Fruit fly (Drosophila melanogaster) whole organism, embryonic: ENCODE measurements around the gene Srpk79D.
A peak's percentile ranks its signal among the peaks of the same experiment; 100 is the strongest.

Experiments
- CG12071 ChIP-seq: fragments of 200-800 bp; sonication (Bioruptor generic); optimal IDR thresholded peaks from 3 replicates; lab custom pipeline; 2018; ENCODE audit warnings: missing biosample characterization, mild to moderate bottlenecking, missing genetic modification characterization
- CG12219 ChIP-seq: fragments of 200-800 bp; sonication (Bioruptor generic); optimal IDR thresholded peaks from 3 replicates; lab custom pipeline; 2018; ENCODE audit warnings: missing biosample characterization, mild to moderate bottlenecking, missing genetic modification characterization
- CG14860 ChIP-seq: fragments of 200-800 bp; sonication (Bioruptor generic); IDR thresholded peaks from 3 replicates; pipeline ENCODE4 v1.3.6; 2022; ENCODE audit warnings: missing biosample characterization, missing genetic modification characterization; ENCODE audit not compliant: partially characterized antibody
- CG14965 ChIP-seq: fragments of 200-800 bp; sonication (Bioruptor generic); optimal IDR thresholded peaks from 2 replicates; lab custom pipeline; 2016; ENCODE audit warnings: missing biosample characterization, missing genetic modification characterization, borderline replicate concordance
- CG15601 ChIP-seq: fragments of 200-800 bp; sonication (Bioruptor generic); optimal IDR thresholded peaks from 3 replicates; lab custom pipeline; 2019; ENCODE audit warnings: missing biosample characterization, mild to moderate bottlenecking, missing genetic modification characterization, moderate library complexity
- CG17829 ChIP-seq: fragments of 200-800 bp; optimal IDR thresholded peaks from 2 replicates; lab custom pipeline; 2019; ENCODE audit warnings: missing biosample characterization, mild to moderate bottlenecking, missing genetic modification characterization, moderate library complexity
- CG17912 ChIP-seq: fragments of 200-800 bp; sonication (Bioruptor generic); optimal IDR thresholded peaks from 2 replicates; lab custom pipeline; 2018; ENCODE audit warnings: missing biosample characterization, mild to moderate bottlenecking, missing genetic modification characterization
- CG31388 ChIP-seq: fragments of 200-800 bp; sonication (Bioruptor generic); optimal IDR thresholded peaks from 2 replicates; lab custom pipeline; 2016; ENCODE audit warnings: missing biosample characterization, missing genetic modification characterization
- CG3281 ChIP-seq: fragments of 200-800 bp; sonication (Bioruptor generic); optimal IDR thresholded peaks from 3 replicates; lab custom pipeline; 2017; ENCODE audit warnings: missing biosample characterization, mild to moderate bottlenecking, missing genetic modification characterization
- CG3407 ChIP-seq: fragments of 200-800 bp; sonication (Bioruptor generic); optimal IDR thresholded peaks from 2 replicates; lab custom pipeline; 2018; ENCODE audit warnings: missing biosample characterization, mild to moderate bottlenecking, missing genetic modification characterization
- CG6254 ChIP-seq: fragments of 200-800 bp; sonication (Bioruptor generic); optimal IDR thresholded peaks from 3 replicates; lab custom pipeline; 2017; ENCODE audit warnings: mild to moderate bottlenecking, missing biosample characterization, missing genetic modification reagents, missing genetic modification characterization
- CG8089 ChIP-seq: fragments of 200-800 bp; sonication (Bioruptor generic); optimal IDR thresholded peaks from 3 replicates; lab custom pipeline; 2016; ENCODE audit warnings: missing biosample characterization, missing genetic modification characterization
- CG9609 ChIP-seq: fragments of 200-800 bp; sonication (Bioruptor generic); optimal IDR thresholded peaks from 3 replicates; lab custom pipeline; 2016; ENCODE audit warnings: missing biosample characterization, missing genetic modification characterization
- Dad ChIP-seq: fragments of 200-800 bp; sonication (Bioruptor generic); optimal IDR thresholded peaks from 3 replicates; lab custom pipeline; 2016; ENCODE audit warnings: missing biosample characterization, missing genetic modification characterization
- Deaf1 ChIP-seq: fragments of 200-800 bp; optimal IDR thresholded peaks from 3 replicates; lab custom pipeline; 2019; ENCODE audit warnings: missing biosample characterization, mild to moderate bottlenecking, missing genetic modification characterization, moderate library complexity
- Dek ChIP-seq: fragments of 200-800 bp; sonication (Bioruptor generic); optimal IDR thresholded peaks from 3 replicates; lab custom pipeline; 2019; ENCODE audit warnings: missing biosample characterization, mild to moderate bottlenecking, missing genetic modification characterization, moderate library complexity
- E2f1 ChIP-seq: fragments of 200-800 bp; sonication (Bioruptor generic); IDR thresholded peaks from 2 replicates; pipeline ENCODE4 v1.3.6; 2022; ENCODE audit warnings: missing biosample characterization, missing genetic modification characterization
- Fer2 ChIP-seq: fragments of 200-800 bp; sonication (Bioruptor generic); optimal IDR thresholded peaks from 2 replicates; lab custom pipeline; 2018; ENCODE audit warnings: missing biosample characterization, mild to moderate bottlenecking, missing genetic modification characterization, moderate library complexity
- Med ChIP-seq: fragments of 200-800 bp; sonication (Bioruptor generic); peaks from one replicate; lab custom pipeline; 2016; ENCODE audit warnings: missing biosample characterization, missing genetic modification characterization, mild to moderate bottlenecking, inconsistent platforms, moderate library complexity
- NK7.1 ChIP-seq: fragments of 200-800 bp; sonication (Bioruptor generic); optimal IDR thresholded peaks from 3 replicates; lab custom pipeline; 2016; ENCODE audit warnings: missing biosample characterization, missing genetic modification characterization
- Side ChIP-seq: fragments of 200-800 bp; sonication (Bioruptor generic); optimal IDR thresholded peaks from 2 replicates; lab custom pipeline; 2016; ENCODE audit warnings: missing biosample characterization, missing genetic modification characterization
- Stat92E ChIP-seq, 3 experiments: fragments of >200 bp in 2 of 3; fragments of 200-800 bp in 1 of 3; sonication (Bioruptor generic) in 1 of 3; optimal IDR thresholded peaks; 2 replicates each; lab custom pipeline; 2017 to 2019; ENCODE audit warnings: missing biosample characterization in 3 of 3, missing genetic modification characterization in 3 of 3, mild to moderate bottlenecking in 1 of 3, moderate library complexity in 1 of 3
- Trl ChIP-seq, 3 experiments: fragments of >200 bp in 2 of 3; fragments of 200-800 bp in 1 of 3; sonication (Bioruptor generic) in 1 of 3; optimal IDR thresholded peaks; 2 replicates in 1 of 3; 3 replicates in 2 of 3; lab custom pipeline; 2016 to 2017; ENCODE audit warnings: missing biosample characterization in 1 of 3, missing genetic modification characterization in 1 of 3
- YL-1 ChIP-seq: fragments of 200-800 bp; sonication (Bioruptor generic); optimal IDR thresholded peaks from 3 replicates; lab custom pipeline; 2017; ENCODE audit warnings: missing biosample characterization, mild to moderate bottlenecking, missing genetic modification characterization
- abd-A ChIP-seq: fragments of 200-800 bp; sonication (Bioruptor generic); optimal IDR thresholded peaks from 3 replicates; lab custom pipeline; 2019; ENCODE audit warnings: missing biosample characterization, mild to moderate bottlenecking, missing genetic modification characterization, moderate library complexity
- bab2 ChIP-seq: fragments of 200-800 bp; sonication (Bioruptor generic); optimal IDR thresholded peaks from 2 replicates; lab custom pipeline; 2016; ENCODE audit warnings: missing biosample characterization, missing genetic modification characterization
- bcd ChIP-seq: fragments of 200-800 bp; sonication (Bioruptor generic); optimal IDR thresholded peaks from 2 replicates; lab custom pipeline; 2017; ENCODE audit warnings: missing biosample characterization, mild to moderate bottlenecking, missing genetic modification characterization
- chif ChIP-seq, 2 experiments: fragments of 200-800 bp; sonication (Bioruptor generic); optimal IDR thresholded peaks; 3 replicates each; lab custom pipeline; 2016; ENCODE audit warnings: missing biosample characterization in 2 of 2, missing genetic modification characterization in 2 of 2
- corto ChIP-seq: fragments of 200-800 bp; sonication (Bioruptor generic); optimal IDR thresholded peaks from 2 replicates; lab custom pipeline; 2016; ENCODE audit warnings: missing biosample characterization, mild to moderate bottlenecking, missing genetic modification characterization, moderate library complexity
- crp ChIP-seq, 2 experiments: fragments of 200-800 bp; sonication (Bioruptor generic); optimal IDR thresholded peaks; 2 replicates in 1 of 2; 3 replicates in 1 of 2; lab custom pipeline; 2017; ENCODE audit warnings: missing biosample characterization in 2 of 2, missing genetic modification characterization in 2 of 2, mild to moderate bottlenecking in 1 of 2, moderate library complexity in 1 of 2
- ewg ChIP-seq: fragments of 200-800 bp; sonication (Bioruptor generic); optimal IDR thresholded peaks from 3 replicates; lab custom pipeline; 2017; ENCODE audit warnings: mild to moderate bottlenecking, missing biosample characterization, missing genetic modification reagents, missing genetic modification characterization
- her ChIP-seq: fragments of 200-800 bp; sonication (Bioruptor generic); optimal IDR thresholded peaks from 2 replicates; lab custom pipeline; 2016; ENCODE audit warnings: missing biosample characterization, missing genetic modification characterization
- lab ChIP-seq: fragments of 200-800 bp; sonication (Bioruptor generic); optimal IDR thresholded peaks from 3 replicates; lab custom pipeline; 2017; ENCODE audit warnings: missing biosample characterization, missing genetic modification characterization, mild to moderate bottlenecking, moderate library complexity, missing genetic modification reagents
- luna ChIP-seq: fragments of 200-800 bp; sonication (Bioruptor generic); optimal IDR thresholded peaks from 2 replicates; lab custom pipeline; 2016; ENCODE audit warnings: missing biosample characterization, missing genetic modification characterization
- maf-S ChIP-seq: fragments of 200-800 bp; sonication (Bioruptor generic); optimal IDR thresholded peaks from 2 replicates; lab custom pipeline; 2016; ENCODE audit warnings: missing biosample characterization, missing genetic modification characterization
- org-1 ChIP-seq: fragments of 200-800 bp; sonication (Bioruptor generic); optimal IDR thresholded peaks from 2 replicates; lab custom pipeline; 2017; ENCODE audit warnings: missing biosample characterization, missing genetic modification characterization
- pita ChIP-seq: fragments of 200-800 bp; sonication (Bioruptor generic); optimal IDR thresholded peaks from 2 replicates; lab custom pipeline; 2017; ENCODE audit warnings: missing biosample characterization, mild to moderate bottlenecking, missing genetic modification characterization
- pros ChIP-seq: fragments of 200-800 bp; sonication (Bioruptor generic); optimal IDR thresholded peaks from 3 replicates; lab custom pipeline; 2019; ENCODE audit warnings: missing biosample characterization, mild to moderate bottlenecking, missing genetic modification characterization, moderate library complexity
- rib ChIP-seq: fragments of 200-800 bp; sonication (Bioruptor generic); IDR thresholded peaks from 2 replicates; pipeline ENCODE4 v1.3.6; 2022; ENCODE audit warnings: missing biosample characterization, missing genetic modification characterization
- sc ChIP-seq, 3 experiments: fragments of >200 bp in 2 of 3; fragments of 200-800 bp in 1 of 3; sonication (Bioruptor generic) in 1 of 3; optimal IDR thresholded peaks; 2 replicates in 2 of 3; 3 replicates in 1 of 3; lab custom pipeline; 2017; ENCODE audit warnings: mild to moderate bottlenecking in 1 of 3, missing biosample characterization in 1 of 3, missing genetic modification characterization in 1 of 3, missing genetic modification reagents in 1 of 3
- sd ChIP-seq: fragments of 200-800 bp; sonication (Bioruptor generic); optimal IDR thresholded peaks from 3 replicates; lab custom pipeline; 2018; ENCODE audit warnings: missing biosample characterization, mild to moderate bottlenecking, missing genetic modification characterization, moderate library complexity
- sim ChIP-seq: fragments of 200-800 bp; sonication (Bioruptor generic); IDR thresholded peaks from 2 replicates; pipeline ENCODE4 v1.3.6; 2022; ENCODE audit warnings: missing biosample characterization, missing genetic modification characterization
- slbo ChIP-seq: fragments of 200-800 bp; sonication (Bioruptor generic); IDR thresholded peaks from 2 replicates; pipeline ENCODE4 v1.3.6; 2022; ENCODE audit warnings: missing biosample characterization, missing genetic modification characterization
- so ChIP-seq: fragments of 200-800 bp; sonication (Bioruptor generic); IDR thresholded peaks from 3 replicates; pipeline ENCODE4 v1.3.6; 2022; ENCODE audit warnings: missing biosample characterization, missing genetic modification characterization
- ssp ChIP-seq: fragments of 200-800 bp; sonication (Bioruptor generic); IDR thresholded peaks from 2 replicates; pipeline ENCODE4 v1.3.6; 2022; ENCODE audit warnings: missing biosample characterization, missing genetic modification characterization
- stc ChIP-seq: fragments of 200-800 bp; sonication (Bioruptor generic); IDR thresholded peaks from 2 replicates; pipeline ENCODE4 v1.3.6; 2022; ENCODE audit warnings: missing biosample characterization, missing genetic modification characterization
- wor ChIP-seq: fragments of 200-800 bp; sonication (Bioruptor generic); IDR thresholded peaks from 2 replicates; pipeline ENCODE4 v1.3.6; 2022; ENCODE audit warnings: missing biosample characterization, missing genetic modification characterization

Srpk79D gene

DNA sequence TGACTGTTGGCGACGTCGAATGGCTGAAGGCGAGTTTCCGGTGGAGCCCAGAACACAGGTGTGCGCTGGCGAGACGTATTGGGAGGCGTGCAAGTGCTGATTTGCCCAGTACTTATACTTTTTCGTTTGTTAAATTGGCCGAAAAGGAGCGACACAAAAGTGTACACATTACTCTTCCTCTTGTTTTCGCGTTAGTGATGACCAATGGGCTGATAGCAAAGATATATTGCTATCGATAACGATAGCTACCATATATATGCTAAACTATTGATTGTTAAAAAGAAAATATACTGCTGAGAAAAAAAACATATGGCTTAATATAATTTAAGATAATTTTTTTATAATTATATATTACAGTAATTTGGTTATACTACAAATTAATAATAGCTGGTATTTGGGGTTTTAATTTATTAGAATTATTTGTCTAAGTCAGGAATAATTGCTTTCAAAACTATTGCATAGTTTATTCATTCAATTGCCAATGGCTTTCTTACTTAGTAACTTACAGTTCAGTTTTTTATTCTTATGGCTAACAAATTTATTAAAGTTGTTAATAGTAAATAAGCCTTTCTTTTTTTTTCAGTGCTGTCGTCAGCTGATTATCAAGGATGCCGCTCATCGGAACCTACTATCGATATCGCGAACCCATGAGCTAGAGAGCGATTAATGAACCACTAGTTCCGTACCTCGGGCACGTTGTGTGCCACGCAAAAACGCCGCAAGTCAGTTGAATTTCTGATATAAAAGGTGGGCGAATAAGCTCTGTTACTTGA lies 14.4 kb downstream of the Srpk79D start, which contains the start of the genes Hem and IleRS (continued):
- TF ChIP-seq Med (GFP tag; lab: Kevin White, UChicago) (peak; percentile 96), Fer2 (tag; lab: Kevin White, UChicago) (peak; percentile 90), sim (GFP tag; lab: Robert Waterston, UW) (peak; percentile 81; the same call in 1 of the 2 replicates), CG17912 (peak; percentile 69), bab2 (GFP tag; lab: Kevin White, UChicago) (peak; percentile 90), bcd (peak; percentile 92), CG17829 (peak; percentile 95), stc (GFP tag; lab: Robert Waterston, UW) (peak; percentile 88), pros (GFP tag; lab: Kevin White, UChicago) (no peak), Dad (GFP tag; lab: Kevin White, UChicago) (peak; percentile 83), CG3407 (GFP tag; lab: Kevin White, UChicago) (peak; percentile 85), CG6254 (GFP tag; lab: Kevin White, UChicago) (peak; percentile 88), maf-S (GFP tag; lab: Kevin White, UChicago) (peak; percentile 73), CG31388 (GFP tag; lab: Kevin White, UChicago) (peak; percentile 83), E2f1 (GFP tag; lab: Robert Waterston, UW) (peak; percentile 89), ewg (peak; percentile 84), luna (GFP tag; lab: Kevin White, UChicago) (peak; percentile 73), pita (GFP tag; lab: Kevin White, UChicago) (no peak), crp (GFP tag; optimal IDR thresholded peaks at IDR 0.05; lab: Kevin White, UChicago) (peak; percentile 79 to 95), Deaf1 (no peak), Trl (optimal IDR thresholded peaks at IDR 0.05; lab: Kevin White, UChicago) (no peak), Trl (GFP tag; optimal IDR thresholded peaks at IDR 0.05; lab: Kevin White, UChicago) (peak; percentile 81), so (peak; percentile 87), her (GFP tag; lab: Kevin White, UChicago) (peak; percentile 45), CG15601 (tag; lab: Kevin White, UChicago) (peak; percentile 88), slbo (GFP tag; lab: Robert Waterston, UW) (peak; percentile 95), Side (GFP tag; lab: Kevin White, UChicago) (peak; percentile 84), Dek (tag; lab: Kevin White, UChicago) (peak; percentile 90), CG3281 (GFP tag; lab: Kevin White, UChicago) (no peak), abd-A (tag; lab: Kevin White, UChicago) (no peak), YL-1 (GFP tag; lab: Kevin White, UChicago) (peak; percentile 57), CG12071 (GFP tag; lab: Kevin White, UChicago) (peak; percentile 74), CG14860 (GFP tag; lab: Robert Waterston, UW) (peak; percentile 64), Stat92E (GFP tag; optimal IDR thresholded peaks at IDR 0.05; lab: Kevin White, UChicago) (peak in 1 of 3 experiments; percentile 72), CG9609 (GFP tag; lab: Kevin White, UChicago) (peak; percentile 84), CG12219 (peak; percentile 71), rib (GFP tag; lab: Robert Waterston, UW) (peak; percentile 74; the same call in 1 of the 2 replicates), CG14965 (GFP tag; lab: Kevin White, UChicago) (peak; percentile 30), lab (GFP tag; lab: Kevin White, UChicago) (peak; percentile 93), chif (GFP tag; optimal IDR thresholded peaks at IDR 0.05; lab: Kevin White, UChicago) (peak; percentile 82 to 91), sc (optimal IDR thresholded peaks at IDR 0.05; lab: Kevin White, UChicago) (no peak), sc (GFP tag; optimal IDR thresholded peaks at IDR 0.05; lab: Kevin White, UChicago) (peak; percentile 90), org-1 (GFP tag; lab: Kevin White, UChicago) (peak; percentile 74), wor (GFP tag; lab: Robert Waterston, UW) (peak; percentile 83), CG8089 (GFP tag; lab: Kevin White, UChicago) (peak; percentile 83), corto (GFP tag; lab: Kevin White, UChicago) (peak; percentile 39), sd (tag; lab: Kevin White, UChicago) (no peak), ssp (GFP tag; lab: Robert Waterston, UW) (peak; percentile 78), NK7.1 (GFP tag; lab: Kevin White, UChicago) (peak; percentile 74)
